Worm (Caenorhabditis elegans): Measurements from ENCODE around the gene T05A8.2.

DNA sequence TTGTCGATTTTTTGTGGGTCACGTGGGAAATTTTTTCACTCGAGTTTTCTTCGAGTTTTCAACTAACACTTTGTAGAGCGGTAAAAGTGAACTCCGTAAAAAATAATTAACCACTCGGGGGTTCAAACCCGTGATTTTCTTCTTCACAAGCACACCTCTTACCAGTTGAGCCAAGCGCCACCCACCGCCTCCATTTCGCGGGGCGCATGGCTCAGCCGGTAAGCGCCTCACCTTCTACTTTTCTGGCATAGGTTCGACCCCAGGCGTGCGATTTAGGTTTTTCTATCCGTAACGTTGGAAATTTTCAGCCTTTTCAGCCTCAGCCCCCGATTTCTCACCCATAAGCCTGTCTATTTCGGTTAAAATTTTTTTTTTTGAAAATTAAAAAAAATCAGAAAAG lies 11.2 kb upstream of the T05A8.2 start:
- TF ChIP-seq ztf-28 (GFP tag; IDR thresholded peaks at IDR 0.05) (no peak), ZK185.1 (tag; optimal IDR thresholded peaks at IDR 0.05; ENCODE audit: poor library complexity, severe bottlenecking) (no peak), ets-4 (GFP tag; optimal IDR thresholded peaks at IDR 0.05) (no peak), unc-62 (GFP tag; optimal IDR thresholded peaks at IDR 0.05) (no peak), C17E4.6 (GFP tag; IDR thresholded peaks at IDR 0.05) (no peak), D2030.7 (GFP tag; IDR thresholded peaks at IDR 0.05) (no peak), snpc-1.3 (tag; optimal IDR thresholded peaks at IDR 0.05; ENCODE audit: insufficient read depth) (no peak), snpc-3.4 (tag; optimal IDR thresholded peaks at IDR 0.05) (no peak), T07F8.4 (tag; optimal IDR thresholded peaks at IDR 0.05) (no peak), attf-5 (GFP tag; optimal IDR thresholded peaks at IDR 0.05) (no peak)
